Fruit fly (Drosophila melanogaster) whole organism, wandering third instar larva: ENCODE measurements around the gene Atxn7.
A peak's percentile ranks its signal among the peaks of the same experiment; 100 is the strongest.

ENCODE experiments used
- Abd-B ChIP-seq: fragments of >200 bp; optimal IDR thresholded peaks from 2 replicates; lab custom pipeline; 2017; ENCODE audit warnings: missing biosample characterization, missing genetic modification characterization
- CG32264 ChIP-seq: fragments of 200-800 bp; sonication (Bioruptor generic); optimal IDR thresholded peaks from 2 replicates; lab custom pipeline; 2016; ENCODE audit warnings: missing biosample characterization, missing genetic modification characterization
- CG9705 ChIP-seq: fragments of 200-800 bp; sonication (Bioruptor generic); optimal IDR thresholded peaks from 2 replicates; lab custom pipeline; 2018; ENCODE audit warnings: missing biosample characterization, mild to moderate bottlenecking, missing genetic modification characterization
- CrebA ChIP-seq: fragments of 200-800 bp; sonication (Bioruptor generic); optimal IDR thresholded peaks from 2 replicates; lab custom pipeline; 2016; ENCODE audit warnings: missing biosample characterization, mild to moderate bottlenecking, missing genetic modification characterization, borderline replicate concordance
- Dfd ChIP-seq: fragments of >200 bp; optimal IDR thresholded peaks from 2 replicates; lab custom pipeline; 2017; ENCODE audit warnings: missing biosample characterization, missing genetic modification characterization
- Dif ChIP-seq: fragments of 200-275, 200-300 bp; sonication (Bioruptor generic); optimal IDR thresholded peaks from 2 replicates; lab custom pipeline; 2018; ENCODE audit warnings: missing biosample characterization, missing genetic modification characterization; ENCODE audit not compliant: partially characterized antibody
- GATAd ChIP-seq: sonication (Bioruptor generic); optimal IDR thresholded peaks from 2 replicates; lab custom pipeline; 2016; ENCODE audit warnings: missing biosample characterization, missing genetic modification characterization
- HLH106 ChIP-seq: fragments of 200-800 bp; optimal IDR thresholded peaks from 3 replicates; lab custom pipeline; 2019; ENCODE audit warnings: missing biosample characterization, mild to moderate bottlenecking, missing genetic modification characterization, moderate library complexity
- Hnf4 ChIP-seq: fragments of 200-800 bp; sonication (Bioruptor generic); optimal IDR thresholded peaks from 2 replicates; lab custom pipeline; 2016; ENCODE audit warnings: missing biosample characterization, mild to moderate bottlenecking, missing genetic modification characterization
- Hr78 ChIP-seq: fragments of >200 bp; optimal IDR thresholded peaks from 2 replicates; lab custom pipeline; 2017; ENCODE audit warnings: missing biosample characterization, missing genetic modification characterization
- Hr83 ChIP-seq: fragments of 200-300 bp; sonication (Bioruptor generic); optimal IDR thresholded peaks from 2 replicates; lab custom pipeline; 2016; ENCODE audit warnings: missing biosample characterization, mild to moderate bottlenecking, missing genetic modification characterization, moderate library complexity; ENCODE audit not compliant: poor library complexity, severe bottlenecking
- Jra ChIP-seq: sonication (Bioruptor generic); optimal IDR thresholded peaks from 2 replicates; lab custom pipeline; 2016; ENCODE audit warnings: missing biosample characterization, missing genetic modification characterization
- Mio ChIP-seq: sonication (Bioruptor generic); optimal IDR thresholded peaks from 2 replicates; lab custom pipeline; 2016; ENCODE audit warnings: missing biosample characterization, missing genetic modification characterization
- Myc ChIP-seq: fragments of >200 bp; optimal IDR thresholded peaks from 2 replicates; lab custom pipeline; 2017
- N ChIP-seq: fragments of >200 bp; optimal IDR thresholded peaks from 2 replicates; lab custom pipeline; 2018; ENCODE audit warnings: missing biosample characterization, missing external identifiers, missing genetic modification characterization
- OdsH ChIP-seq: fragments of 200-800 bp; sonication (Bioruptor generic); optimal IDR thresholded peaks from 2 replicates; lab custom pipeline; 2016; ENCODE audit warnings: missing biosample characterization, mild to moderate bottlenecking, missing genetic modification characterization
- Rel ChIP-seq, 2 experiments: fragments of 200-800 bp; sonication (Bioruptor generic) in 1 of 2; optimal IDR thresholded peaks; 2 replicates in 1 of 2; 3 replicates in 1 of 2; lab custom pipeline; 2016 to 2019; ENCODE audit warnings: mild to moderate bottlenecking in 2 of 2, missing biosample characterization in 2 of 2, missing genetic modification characterization in 2 of 2, moderate library complexity in 1 of 2
- Sp1 ChIP-seq: fragments of 200-800 bp; sonication (Bioruptor generic); optimal IDR thresholded peaks from 3 replicates; lab custom pipeline; 2019; ENCODE audit warnings: missing biosample characterization, mild to moderate bottlenecking, missing genetic modification characterization, moderate library complexity
- Vsx2 ChIP-seq: fragments of 200-300, 225-300 bp; sonication (Bioruptor generic); optimal IDR thresholded peaks from 2 replicates; lab custom pipeline; 2018; ENCODE audit warnings: missing biosample characterization, missing genetic modification characterization; ENCODE audit not compliant: partially characterized antibody
- br ChIP-seq: fragments of 200-800 bp; sonication (Bioruptor generic); optimal IDR thresholded peaks from 2 replicates; lab custom pipeline; 2016; ENCODE audit warnings: missing biosample characterization, missing genetic modification characterization
- brk ChIP-seq: fragments of 200-800 bp; sonication (Bioruptor generic); optimal IDR thresholded peaks from 2 replicates; lab custom pipeline; 2016; ENCODE audit warnings: missing biosample characterization, mild to moderate bottlenecking, missing genetic modification characterization
- dl ChIP-seq, 2 experiments: fragments of 175-275, 200-275 bp in 1 of 2; fragments of 200-275 bp in 1 of 2; sonication (Bioruptor generic); optimal IDR thresholded peaks; lab custom pipeline; 2018; ENCODE audit warnings: mild to moderate bottlenecking in 2 of 2, missing biosample characterization in 2 of 2, missing genetic modification characterization in 2 of 2, moderate library complexity in 2 of 2; ENCODE audit not compliant: partially characterized antibody in 2 of 2, insufficient read depth in 1 of 2
- dmrt93B ChIP-seq: fragments of 200-800 bp; sonication (Bioruptor generic); optimal IDR thresholded peaks from 2 replicates; lab custom pipeline; 2018; ENCODE audit warnings: missing biosample characterization, mild to moderate bottlenecking, missing genetic modification characterization
- dsf ChIP-seq: sonication (Bioruptor generic); optimal IDR thresholded peaks from 2 replicates; lab custom pipeline; 2016; ENCODE audit warnings: missing biosample characterization, missing genetic modification characterization, borderline replicate concordance
- ey ChIP-seq: fragments of 200-800 bp; sonication (Bioruptor generic); optimal IDR thresholded peaks from 2 replicates; lab custom pipeline; 2016; ENCODE audit warnings: missing biosample characterization, missing genetic modification characterization
- foxo ChIP-seq, 2 experiments: fragments of 200-800 bp; sonication (Bioruptor generic); optimal IDR thresholded peaks; 2 replicates in 1 of 2; 3 replicates in 1 of 2; lab custom pipeline; 2016 to 2017; ENCODE audit warnings: missing biosample characterization in 2 of 2, missing genetic modification characterization in 2 of 2
- fru ChIP-seq: fragments of 200-800 bp; sonication (Bioruptor generic); optimal IDR thresholded peaks from 3 replicates; lab custom pipeline; 2016; ENCODE audit warnings: missing biosample characterization, mild to moderate bottlenecking, missing genetic modification characterization
- h ChIP-seq: fragments of 200-800 bp; sonication (Bioruptor generic); optimal IDR thresholded peaks from 3 replicates; lab custom pipeline; 2016; ENCODE audit warnings: missing biosample characterization, mild to moderate bottlenecking, missing genetic modification characterization
- jim ChIP-seq: fragments of 175-275, 200-325 bp; sonication (Bioruptor generic); optimal IDR thresholded peaks from 2 replicates; lab custom pipeline; 2016; ENCODE audit warnings: missing biosample characterization, mild to moderate bottlenecking, missing genetic modification characterization
- lola ChIP-seq: fragments of >200 bp; optimal IDR thresholded peaks from 2 replicates; lab custom pipeline; 2017; ENCODE audit warnings: missing biosample characterization, missing genetic modification characterization
- pan ChIP-seq: fragments of >200 bp; optimal IDR thresholded peaks from 2 replicates; lab custom pipeline; 2017
- psq ChIP-seq: fragments of 200-800 bp; sonication (Bioruptor generic); optimal IDR thresholded peaks from 3 replicates; lab custom pipeline; 2017; ENCODE audit warnings: missing biosample characterization, mild to moderate bottlenecking, missing genetic modification characterization, moderate library complexity
- rgr ChIP-seq: fragments of 200-800 bp; sonication (Bioruptor generic); optimal IDR thresholded peaks from 3 replicates; lab custom pipeline; 2016; ENCODE audit warnings: missing biosample characterization, mild to moderate bottlenecking, missing genetic modification characterization
- sage ChIP-seq: fragments of 200-800 bp; sonication (Bioruptor generic); optimal IDR thresholded peaks from 2 replicates; lab custom pipeline; 2016; ENCODE audit warnings: missing biosample characterization, mild to moderate bottlenecking, missing genetic modification characterization
- sv ChIP-seq: fragments of 200-800 bp; sonication (Bioruptor generic); optimal IDR thresholded peaks from 3 replicates; lab custom pipeline; 2016; ENCODE audit warnings: missing biosample characterization, missing genetic modification characterization
- tai ChIP-seq: sonication (Bioruptor generic); optimal IDR thresholded peaks from 2 replicates; lab custom pipeline; 2016; ENCODE audit warnings: missing biosample characterization, missing genetic modification characterization
- usp ChIP-seq: fragments of >200 bp; optimal IDR thresholded peaks from 2 replicates; lab custom pipeline; 2017; ENCODE audit warnings: missing biosample characterization, missing genetic modification characterization
- woc ChIP-seq: sonication (Bioruptor generic); optimal IDR thresholded peaks from 2 replicates; lab custom pipeline; 2016; ENCODE audit warnings: missing biosample characterization, mild to moderate bottlenecking, missing genetic modification characterization

The Atxn7 gene

DNA sequence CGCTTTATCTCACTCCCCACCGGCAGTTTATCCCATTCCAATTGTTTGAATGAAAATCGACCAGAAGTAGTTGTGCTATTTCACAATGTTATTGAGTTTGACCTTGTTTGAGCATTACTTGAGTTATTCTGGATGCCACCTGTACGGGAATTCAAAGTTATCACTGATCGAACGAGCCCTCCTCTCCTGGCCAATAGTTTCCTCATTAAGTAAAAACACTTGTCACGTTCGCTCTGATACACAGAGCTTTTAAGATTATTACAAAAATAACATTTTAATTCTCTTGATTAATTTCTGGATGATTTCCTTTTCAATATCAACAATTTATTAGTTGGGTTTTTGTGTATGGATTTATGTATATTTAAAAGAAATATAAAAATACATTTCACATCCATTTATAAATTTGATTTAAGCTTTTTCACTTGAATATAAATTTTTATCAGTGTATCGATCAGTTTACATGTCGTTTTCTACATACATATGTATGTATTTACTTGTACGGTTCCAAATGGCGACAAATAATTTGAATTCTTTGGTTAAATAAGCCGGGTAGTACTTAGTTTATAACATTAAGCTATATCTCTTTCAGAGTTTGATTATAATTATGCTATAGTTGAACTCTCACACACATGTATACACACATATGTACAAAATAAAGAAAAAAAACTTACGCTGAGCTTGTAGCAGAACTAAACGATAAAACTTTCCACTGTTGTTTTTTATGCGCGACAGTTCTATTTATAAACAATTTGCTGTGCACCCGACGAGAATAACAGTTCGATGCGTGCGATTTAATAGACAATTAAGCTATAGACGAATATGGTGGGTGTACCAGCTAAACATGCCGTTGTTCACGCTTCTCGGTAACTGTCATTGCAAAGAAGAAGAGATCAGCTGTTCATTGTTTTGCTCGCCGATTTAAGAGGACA is 1.6 kb upstream of the Atxn7 start, which contains the start of the genes CG3609 and CG15390:
CG3609 (minus strand) TSS at position 810 of the 929 bp plus-strand sequence.
CG15390 (plus strand) TSS at position 896 of the 929 bp plus-strand sequence.
- TF ChIP-seq sv = peak; percentile 83
- peak; percentile 95 for TF ChIP-seq woc
- peak; percentile 34 for TF ChIP-seq dmrt93B (GFP tag; lab: Kevin White, UChicago)
- peak; percentile 94 for TF ChIP-seq Hnf4 (GFP tag; lab: Kevin White, UChicago)
- peak; percentile 42 to 95 for TF ChIP-seq foxo (GFP tag; optimal IDR thresholded peaks at IDR 0.05; lab: Kevin White, UChicago)
- no peak for TF ChIP-seq CrebA (GFP tag; lab: Kevin White, UChicago)
- peak; percentile 59 for TF ChIP-seq brk
- no peak for TF ChIP-seq lola (GFP tag; lab: Kevin White, UChicago)
- TF ChIP-seq Dif (GFP tag; lab: Kevin White, UChicago) = no peak
- peak; percentile 66 for TF ChIP-seq dsf (GFP tag; lab: Kevin White, UChicago)
- peak; percentile 14 for TF ChIP-seq Myc
- TF ChIP-seq CG32264 (GFP tag; lab: Kevin White, UChicago) = peak; percentile 51
- no peak for TF ChIP-seq tai
- peak; percentile 40 for TF ChIP-seq GATAd (GFP tag; lab: Kevin White, UChicago)
- TF ChIP-seq CG9705 = peak; percentile 49
- TF ChIP-seq Jra = peak; percentile 88
- TF ChIP-seq Hr83 (GFP tag; lab: Kevin White, UChicago) = peak; percentile 98
- no peak for TF ChIP-seq Abd-B
- no peak for TF ChIP-seq pan (lab: Kevin White, UChicago)
- peak; percentile 77 for TF ChIP-seq jim
- TF ChIP-seq Mio = peak; percentile 62
- no peak for TF ChIP-seq usp (GFP tag; lab: Kevin White, UChicago)
- TF ChIP-seq psq (GFP tag; lab: Kevin White, UChicago) = peak; percentile 71
- TF ChIP-seq dl (GFP tag; optimal IDR thresholded peaks at IDR 0.05; lab: Kevin White, UChicago; ENCODE audit: insufficient read depth in 1 of 2, partially characterized antibody in 2 of 2) = no peak
- peak; percentile 37 for TF ChIP-seq Rel (GFP tag; optimal IDR thresholded peaks at IDR 0.05; lab: Kevin White, UChicago)
- TF ChIP-seq Rel (tag; optimal IDR thresholded peaks at IDR 0.05; lab: Kevin White, UChicago) = peak; percentile 61
- TF ChIP-seq fru (GFP tag; lab: Kevin White, UChicago) = peak; percentile 84
- TF ChIP-seq Dfd (GFP tag; lab: Kevin White, UChicago) = no peak
- TF ChIP-seq br (GFP tag; lab: Kevin White, UChicago) = peak; percentile 93
- peak; percentile 91 for TF ChIP-seq h (GFP tag; lab: Kevin White, UChicago)
- peak; percentile 76 for TF ChIP-seq HLH106 (tag; lab: Kevin White, UChicago)
- TF ChIP-seq N (GFP tag; lab: Kevin White, UChicago) = no peak
- peak; percentile 78 for TF ChIP-seq Sp1 (GFP tag; lab: Kevin White, UChicago)
- TF ChIP-seq sage (GFP tag; lab: Kevin White, UChicago) = peak; percentile 80
- TF ChIP-seq OdsH (GFP tag; lab: Kevin White, UChicago) = peak; percentile 86
- peak; percentile 89 for TF ChIP-seq ey (GFP tag; lab: Kevin White, UChicago)
- TF ChIP-seq rgr (GFP tag; lab: Kevin White, UChicago) = peak; percentile 90
- no peak for TF ChIP-seq Hr78 (GFP tag; lab: Kevin White, UChicago)
- TF ChIP-seq Vsx2 (GFP tag; lab: Kevin White, UChicago) = no peak

DNA sequence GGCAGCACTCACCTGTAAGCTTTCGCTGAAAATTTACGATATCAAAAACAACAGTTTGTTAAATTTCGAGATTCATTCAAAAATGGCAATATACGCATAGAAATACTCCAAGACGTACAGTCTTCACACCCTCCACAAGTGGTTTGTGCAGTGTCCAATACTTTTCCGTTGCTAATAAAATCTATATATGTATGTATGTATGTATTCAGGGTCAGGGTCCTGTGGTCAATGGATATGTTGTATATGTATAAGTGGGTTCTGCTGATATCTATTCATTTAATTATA is 719 bp downstream of the Atxn7 start:
- TF ChIP-seq rgr (GFP tag; lab: Kevin White, UChicago) = no peak
- no peak for TF ChIP-seq ey (GFP tag; lab: Kevin White, UChicago)
- TF ChIP-seq GATAd (GFP tag; lab: Kevin White, UChicago) = no peak
- no peak for TF ChIP-seq woc
- TF ChIP-seq brk = no peak
- TF ChIP-seq h (GFP tag; lab: Kevin White, UChicago) = no peak
- no peak for TF ChIP-seq Hr78 (GFP tag; lab: Kevin White, UChicago)
- TF ChIP-seq br (GFP tag; lab: Kevin White, UChicago) = no peak
